Worm (Caenorhabditis elegans) whole organism, young adult: ENCODE measurements around the gene D2045.5.

Experiments used
- B0035.1 ChIP-seq: sonication (generic microtip); optimal IDR thresholded peaks from 2 replicates; lab custom pipeline; 2016; ENCODE audit warnings: missing genetic modification characterization, mild to moderate bottlenecking, missing compliant biosample characterization, missing genotype, missing genetic modification reagents
- D2030.7 ChIP-seq: fragments of 200-800 bp; sonication (Bioruptor generic); IDR thresholded peaks from 2 replicates; pipeline ENCODE4 v1.3.6; 2022; ENCODE audit warnings: missing genetic modification reagents, missing genetic modification characterization, missing compliant biosample characterization
- F22D6.2 ChIP-seq: sonication (generic microtip); optimal IDR thresholded peaks from 2 replicates; lab custom pipeline; 2016; ENCODE audit warnings: mild to moderate bottlenecking, missing genetic modification characterization, missing compliant biosample characterization
- F23B12.7 ChIP-seq: sonication (generic microtip); optimal IDR thresholded peaks from 2 replicates; lab custom pipeline; 2017; ENCODE audit warnings: missing genetic modification characterization, mild to moderate bottlenecking, missing compliant biosample characterization, antibody characterized with exemption, moderate library complexity; ENCODE audit not compliant: insufficient read depth
- F33H1.4 ChIP-seq: fragments of 200-800 bp; sonication (Bioruptor generic); IDR thresholded peaks from 2 replicates; pipeline ENCODE4 v1.3.6; 2022; ENCODE audit warnings: missing genetic modification reagents, missing genetic modification characterization, missing compliant biosample characterization
- F49E8.2 ChIP-seq: sonication (generic microtip); optimal IDR thresholded peaks from 3 replicates; lab custom pipeline; 2017; ENCODE audit warnings: missing genetic modification characterization, mild to moderate bottlenecking, missing compliant biosample characterization, antibody characterized with exemption, moderate library complexity; ENCODE audit not compliant: insufficient read depth
- K12H6.12 ChIP-seq: fragments of 200-800 bp; sonication (Bioruptor generic); optimal IDR thresholded peaks from 2 replicates; lab custom pipeline; 2018; ENCODE audit warnings: mild to moderate bottlenecking, missing genetic modification characterization, missing compliant biosample characterization
- T26A5.8 ChIP-seq: sonication (generic microtip); optimal IDR thresholded peaks from 2 replicates; lab custom pipeline; 2016; ENCODE audit warnings: missing genetic modification characterization, missing compliant biosample characterization
- Y53G8AR.9 ChIP-seq: fragments of 200-800 bp; sonication (Bioruptor generic); conservative IDR thresholded peaks from 2 replicates; pipeline ENCODE4 v1.3.6; 2022; ENCODE audit warnings: missing genetic modification reagents, missing genetic modification characterization, missing compliant biosample characterization
- Y67H2A.10 ChIP-seq: fragments of 200-800 bp; sonication (Bioruptor generic); conservative IDR thresholded peaks from 2 replicates; pipeline ENCODE4 v1.3.6; 2022; ENCODE audit warnings: missing genetic modification reagents, missing genetic modification characterization, missing compliant biosample characterization
- ZK185.1 ChIP-seq: sonication (generic microtip); optimal IDR thresholded peaks from 2 replicates; lab custom pipeline; 2016; ENCODE audit warnings: mild to moderate bottlenecking, missing genetic modification characterization, missing compliant biosample characterization; ENCODE audit not compliant: poor library complexity, severe bottlenecking
- akir-1 ChIP-seq: fragments of 200-800 bp; sonication (Bioruptor generic); optimal IDR thresholded peaks from 2 replicates; lab custom pipeline; 2018; ENCODE audit warnings: mild to moderate bottlenecking, missing genetic modification characterization, moderate library complexity, missing compliant biosample characterization
- aptf-2 ChIP-seq: fragments of 200-800 bp; sonication (Bioruptor generic); conservative IDR thresholded peaks from 2 replicates; pipeline ENCODE4 v1.3.6; 2022; ENCODE audit warnings: missing genetic modification reagents, missing genetic modification characterization, missing compliant biosample characterization
- attf-3 ChIP-seq: fragments of 200-800 bp; sonication (Bioruptor generic); conservative IDR thresholded peaks from 2 replicates; pipeline ENCODE4 v1.3.6; 2022; ENCODE audit warnings: missing genetic modification reagents, missing genetic modification characterization, missing compliant biosample characterization
- attf-6 ChIP-seq: fragments of 200-800 bp; sonication (Bioruptor generic); IDR thresholded peaks from 2 replicates; pipeline ENCODE4 v1.3.6; 2022; ENCODE audit warnings: missing genetic modification reagents, missing genetic modification characterization, missing compliant biosample characterization
- ccch-3 ChIP-seq: fragments of 200-800 bp; sonication (Bioruptor generic); optimal IDR thresholded peaks from 2 replicates; lab custom pipeline; 2018; ENCODE audit warnings: mild to moderate bottlenecking, missing genetic modification characterization, missing compliant biosample characterization
- cebp-2 ChIP-seq: fragments of 200-800 bp; sonication (Bioruptor generic); IDR thresholded peaks from 2 replicates; pipeline ENCODE4 v1.3.6; 2022; ENCODE audit warnings: missing genetic modification characterization, missing compliant biosample characterization
- ceh-100 ChIP-seq: fragments of 200-800 bp; sonication (Bioruptor generic); IDR thresholded peaks from 2 replicates; pipeline ENCODE4 v1.3.6; 2022; ENCODE audit warnings: missing genetic modification reagents, missing genetic modification characterization, missing compliant biosample characterization
- ceh-58 ChIP-seq: fragments of 200-800 bp; sonication (Bioruptor generic); IDR thresholded peaks from 2 replicates; pipeline ENCODE4 v1.3.6; 2022; ENCODE audit warnings: missing genetic modification characterization, missing compliant biosample characterization
- ceh-79 ChIP-seq: sonication (generic microtip); optimal IDR thresholded peaks from 2 replicates; lab custom pipeline; 2017; ENCODE audit warnings: mild to moderate bottlenecking, missing genetic modification characterization, missing compliant biosample characterization
- die-1 ChIP-seq: sonication (generic microtip); optimal IDR thresholded peaks from 2 replicates; lab custom pipeline; 2016; ENCODE audit warnings: missing genotype, mild to moderate bottlenecking, missing genetic modification characterization, missing compliant biosample characterization
- dpff-1 ChIP-seq: sonication (generic microtip); optimal IDR thresholded peaks from 2 replicates; lab custom pipeline; 2017; ENCODE audit warnings: mild to moderate bottlenecking, missing genetic modification characterization, missing compliant biosample characterization
- efl-1 ChIP-seq: fragments of 150-350 bp; optimal IDR thresholded peaks from 2 replicates; lab custom pipeline; 2014; ENCODE audit warnings: missing biosample characterization, missing genetic modification reagents, missing genetic modification characterization
- egrh-3 ChIP-seq: fragments of 200-800 bp; sonication (Bioruptor generic); IDR thresholded peaks from 2 replicates; pipeline ENCODE4 v1.3.6; 2022; ENCODE audit warnings: missing genetic modification reagents, missing genetic modification characterization, missing compliant biosample characterization
- ekl-4 ChIP-seq: fragments of 200-800 bp; sonication (Bioruptor generic); IDR thresholded peaks from 2 replicates; pipeline ENCODE4 v1.3.6; 2022; ENCODE audit warnings: missing genetic modification reagents, missing genetic modification characterization, missing compliant biosample characterization
- gei-17 ChIP-seq: fragments of 200-800 bp; sonication (Bioruptor generic); optimal IDR thresholded peaks from 2 replicates; lab custom pipeline; 2018; ENCODE audit warnings: mild to moderate bottlenecking, missing genetic modification characterization, missing compliant biosample characterization
- hmg-20 ChIP-seq: fragments of 200-800 bp; sonication (Bioruptor generic); IDR thresholded peaks from 2 replicates; pipeline ENCODE4 v1.3.6; 2022; ENCODE audit warnings: missing genetic modification reagents, missing genetic modification characterization, missing compliant biosample characterization
- lag-1 ChIP-seq: fragments of 200-800 bp; sonication (Bioruptor generic); IDR thresholded peaks from 2 replicates; pipeline ENCODE4 v1.3.6; 2022; ENCODE audit warnings: missing genetic modification reagents, missing genetic modification characterization, missing compliant biosample characterization
- lsl-1 ChIP-seq: fragments of 200-800 bp; sonication (Bioruptor generic); optimal IDR thresholded peaks from 2 replicates; lab custom pipeline; 2018; ENCODE audit warnings: mild to moderate bottlenecking, missing genetic modification characterization, moderate library complexity, missing compliant biosample characterization
- madf-10 ChIP-seq: sonication (generic microtip); optimal IDR thresholded peaks from 2 replicates; lab custom pipeline; 2016; ENCODE audit warnings: mild to moderate bottlenecking, missing genetic modification characterization, missing compliant biosample characterization
- madf-6 ChIP-seq: fragments of 200-800 bp; sonication (Bioruptor generic); IDR thresholded peaks from 2 replicates; pipeline ENCODE4 v1.3.6; 2022; ENCODE audit warnings: missing genetic modification reagents, missing genetic modification characterization, missing compliant biosample characterization
- madf-8 ChIP-seq: fragments of 200-800 bp; sonication (Bioruptor generic); conservative IDR thresholded peaks from 2 replicates; pipeline ENCODE4 v1.3.6; 2022; ENCODE audit warnings: missing genetic modification reagents, missing genetic modification characterization, missing compliant biosample characterization
- mes-4 ChIP-seq: sonication (generic microtip); optimal IDR thresholded peaks from 2 replicates; lab custom pipeline; 2016; ENCODE audit warnings: missing genotype, missing genetic modification characterization, missing compliant biosample characterization
- nfyb-1 ChIP-seq: fragments of 200-800 bp; sonication (Bioruptor generic); IDR thresholded peaks from 2 replicates; pipeline ENCODE4 v1.3.6; 2022; ENCODE audit warnings: missing genetic modification reagents, missing genetic modification characterization, missing compliant biosample characterization
- nhr-90 ChIP-seq: sonication (generic microtip); optimal IDR thresholded peaks from 2 replicates; lab custom pipeline; 2016; ENCODE audit warnings: missing genotype, mild to moderate bottlenecking, missing genetic modification characterization, missing compliant biosample characterization
- pha-4 ChIP-seq: fragments of 150-350 bp; sonication (generic microtip); optimal IDR thresholded peaks from 2 replicates; lab custom pipeline; 2014; ENCODE audit warnings: missing biosample characterization, missing genetic modification reagents, missing genetic modification characterization
- rec-8 ChIP-seq, 2 experiments: sonication (generic microtip); optimal IDR thresholded peaks; 2 replicates each; lab custom pipeline; 2016; ENCODE audit warnings: mild to moderate bottlenecking in 2 of 2, missing genetic modification characterization in 2 of 2, missing genetic modification reagents in 2 of 2, missing genotype in 2 of 2, missing biosample characterization in 1 of 2, missing compliant biosample characterization in 1 of 2, moderate library complexity in 1 of 2
- repo-1 ChIP-seq: sonication (generic microtip); optimal IDR thresholded peaks from 2 replicates; lab custom pipeline; 2017; ENCODE audit warnings: mild to moderate bottlenecking, missing genetic modification characterization, missing compliant biosample characterization
- somi-1 ChIP-seq: fragments of 200-800 bp; sonication (Bioruptor generic); optimal IDR thresholded peaks from 2 replicates; lab custom pipeline; 2018; ENCODE audit warnings: mild to moderate bottlenecking, missing genetic modification characterization, missing compliant biosample characterization
- unc-62 ChIP-seq: fragments of 150-350 bp; optimal IDR thresholded peaks from 2 replicates; lab custom pipeline; 2014; ENCODE audit warnings: missing biosample characterization, missing genetic modification reagents, missing genetic modification characterization
- xnd-1 ChIP-seq: sonication (generic microtip); optimal IDR thresholded peaks from 2 replicates; lab custom pipeline; 2016; ENCODE audit warnings: missing genotype, missing genetic modification reagents, missing genetic modification characterization, missing compliant biosample characterization
- zfh-2 ChIP-seq: fragments of 200-800 bp; sonication (Bioruptor generic); conservative IDR thresholded peaks from 2 replicates; pipeline ENCODE4 v1.3.6; 2022; ENCODE audit warnings: missing genetic modification reagents, missing genetic modification characterization, missing compliant biosample characterization
- zim-3 ChIP-seq: sonication (generic microtip); optimal IDR thresholded peaks from 2 replicates; lab custom pipeline; 2017; ENCODE audit warnings: mild to moderate bottlenecking, missing genetic modification characterization, moderate library complexity, missing compliant biosample characterization
- ztf-22 ChIP-seq: fragments of 200-800 bp; sonication (Bioruptor generic); optimal IDR thresholded peaks from 2 replicates; lab custom pipeline; 2018; ENCODE audit warnings: mild to moderate bottlenecking, missing genetic modification characterization, moderate library complexity, missing compliant biosample characterization
- ztf-26 ChIP-seq: sonication (generic microtip); optimal IDR thresholded peaks from 2 replicates; lab custom pipeline; 2017; ENCODE audit warnings: missing genetic modification characterization, missing compliant biosample characterization

The D2045.5 gene

DNA sequence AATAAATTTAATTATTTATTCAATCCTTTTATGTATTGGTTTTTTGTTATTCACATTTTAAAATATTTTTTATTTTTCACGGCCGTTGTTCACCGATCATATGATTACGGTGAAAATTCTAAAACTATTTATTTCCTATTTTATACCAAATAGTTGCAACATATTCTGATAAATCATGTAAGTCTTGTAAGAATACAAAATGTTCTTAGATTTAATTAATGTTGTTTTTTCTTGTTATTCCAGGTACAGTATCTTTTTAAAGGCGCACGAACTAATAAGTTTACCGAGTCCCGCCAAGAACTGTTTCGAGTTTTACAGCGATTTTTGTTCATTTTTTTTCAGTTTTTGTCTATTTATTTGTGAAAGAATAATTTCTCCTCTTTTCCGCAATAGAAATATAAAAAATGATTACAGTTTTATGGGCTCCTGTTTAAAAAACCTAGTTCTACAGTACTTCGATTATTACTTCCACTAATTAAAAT lies at the start of gene D2045.5:
D2045.5 (minus strand) TSS at position 51 of the 482 bp plus-strand sequence.
- TF ChIP-seq Y67H2A.10, result no peak
- no peak for TF ChIP-seq F49E8.2 (tag; lab: Kevin White, UChicago)
- no peak for TF ChIP-seq rec-8 (tag; optimal IDR thresholded peaks at IDR 0.05; lab: Kevin White, UChicago)
- no peak for TF ChIP-seq ceh-58 (GFP tag; lab: Robert Waterston, UW)
- TF ChIP-seq die-1 (tag; lab: Kevin White, UChicago), result no peak
- TF ChIP-seq gei-17 (GFP tag; lab: Kevin White, UChicago), result no peak
- TF ChIP-seq F22D6.2 (tag; lab: Kevin White, UChicago), result no peak
- TF ChIP-seq Y53G8AR.9 (GFP tag; lab: Robert Waterston, UW), result no peak
- no peak for TF ChIP-seq ztf-26 (tag; lab: Kevin White, UChicago)
- peak; percentile 77 for TF ChIP-seq F33H1.4 (GFP tag; lab: Robert Waterston, UW)
- TF ChIP-seq nfyb-1 (GFP tag; lab: Robert Waterston, UW), result no peak
- TF ChIP-seq lsl-1, result peak; percentile 86
- no peak for TF ChIP-seq zfh-2 (GFP tag; lab: Robert Waterston, UW)
- TF ChIP-seq madf-8 (GFP tag; lab: Robert Waterston, UW), result peak; percentile 54
- peak; percentile 76 for TF ChIP-seq madf-6
- no peak for TF ChIP-seq pha-4 (tag; lab: Kevin White, UChicago)
- TF ChIP-seq akir-1 (GFP tag; lab: Kevin White, UChicago), result no peak
- TF ChIP-seq cebp-2, result no peak
- no peak for TF ChIP-seq ZK185.1 (tag; lab: Kevin White, UChicago)
- TF ChIP-seq efl-1 (GFP tag; lab: Kevin White, UChicago), result peak; percentile 33
- TF ChIP-seq K12H6.12, result no peak
- TF ChIP-seq dpff-1, result no peak
- TF ChIP-seq madf-10 (tag; lab: Kevin White, UChicago), result no peak
- TF ChIP-seq mes-4, result no peak
- peak; percentile 70 for TF ChIP-seq xnd-1 (tag; lab: Kevin White, UChicago)
- TF ChIP-seq somi-1 (GFP tag; lab: Kevin White, UChicago), result no peak
- TF ChIP-seq F23B12.7 (tag; lab: Kevin White, UChicago), result no peak
- TF ChIP-seq D2030.7 (GFP tag; lab: Robert Waterston, UW), result peak; percentile 40; the same call in 1 of the 2 replicates

DNA sequence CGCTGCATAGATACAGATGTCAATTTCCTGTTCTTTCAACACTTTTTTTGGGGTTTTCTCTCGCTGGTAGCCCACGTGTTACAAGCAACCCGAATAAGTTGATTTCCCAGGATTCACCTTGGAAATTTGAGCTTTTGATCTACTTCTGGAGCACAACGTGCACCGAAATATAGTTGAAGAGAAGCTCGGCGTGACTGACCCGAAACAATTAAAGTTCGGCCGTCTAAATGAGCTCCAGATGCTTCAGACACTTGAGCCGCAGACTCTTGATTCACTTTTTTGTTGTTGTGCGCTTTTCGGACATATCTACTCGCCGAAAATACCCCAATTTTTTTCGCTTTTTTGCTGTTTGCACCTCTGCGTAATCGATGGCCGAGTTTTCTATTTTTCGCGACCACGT lies 49.5 kb upstream of the D2045.5 start:
- TF ChIP-seq nfyb-1 (GFP tag; lab: Robert Waterston, UW) (0 out of 2 replicates have a peak, but pooled peaks have one; percentile 51), attf-3 (GFP tag; lab: Robert Waterston, UW) (no peak), ceh-100 (no peak)

DNA sequence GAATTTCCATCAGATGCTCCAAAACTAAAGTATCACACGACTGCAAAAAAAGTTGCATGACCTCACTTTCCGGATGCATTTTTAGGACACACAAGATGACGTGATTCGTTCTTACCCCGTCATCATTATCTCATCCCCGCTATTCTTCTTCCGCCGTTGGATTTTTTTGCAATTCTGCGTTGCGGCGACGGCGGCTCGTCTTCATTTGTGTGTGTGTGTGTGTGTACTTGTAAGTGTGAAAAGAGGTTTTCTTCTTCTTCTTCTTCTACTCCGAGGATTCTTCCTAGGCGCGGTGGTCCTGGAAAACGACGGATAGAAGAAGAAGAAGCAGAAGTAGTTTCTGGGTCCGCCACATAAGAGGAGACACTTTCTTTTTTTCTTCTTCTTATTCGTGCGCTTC lies 46.3 kb upstream of the D2045.5 start:
- TF ChIP-seq pha-4 (tag; lab: Kevin White, UChicago), result no peak
- no peak for TF ChIP-seq ekl-4 (GFP tag; lab: Robert Waterston, UW)
- TF ChIP-seq egrh-3 (GFP tag; lab: Robert Waterston, UW), result no peak
- TF ChIP-seq ztf-22, result no peak
- no peak for TF ChIP-seq unc-62 (GFP tag; lab: Kevin White, UChicago)
- no peak for TF ChIP-seq ceh-58 (GFP tag; lab: Robert Waterston, UW)
- TF ChIP-seq zim-3 (tag; lab: Kevin White, UChicago), result no peak
- TF ChIP-seq ccch-3 (GFP tag; lab: Kevin White, UChicago), result no peak
- TF ChIP-seq ceh-79, result no peak
- no peak for TF ChIP-seq cebp-2
- TF ChIP-seq B0035.1 (tag; lab: Kevin White, UChicago), result no peak
- no peak for TF ChIP-seq lsl-1
- no peak for TF ChIP-seq attf-6
- TF ChIP-seq repo-1 (tag; lab: Kevin White, UChicago), result no peak
- TF ChIP-seq T26A5.8, result no peak
- TF ChIP-seq hmg-20 (GFP tag; lab: Robert Waterston, UW), result no peak
- no peak for TF ChIP-seq nhr-90 (tag; lab: Kevin White, UChicago)
- TF ChIP-seq F33H1.4 (GFP tag; lab: Robert Waterston, UW), result no peak
- no peak for TF ChIP-seq aptf-2 (GFP tag; lab: Robert Waterston, UW)
- TF ChIP-seq lag-1, result no peak
